Fruit fly (Drosophila melanogaster): Measurements from ENCODE around the gene sl.

sl gene

DNA sequence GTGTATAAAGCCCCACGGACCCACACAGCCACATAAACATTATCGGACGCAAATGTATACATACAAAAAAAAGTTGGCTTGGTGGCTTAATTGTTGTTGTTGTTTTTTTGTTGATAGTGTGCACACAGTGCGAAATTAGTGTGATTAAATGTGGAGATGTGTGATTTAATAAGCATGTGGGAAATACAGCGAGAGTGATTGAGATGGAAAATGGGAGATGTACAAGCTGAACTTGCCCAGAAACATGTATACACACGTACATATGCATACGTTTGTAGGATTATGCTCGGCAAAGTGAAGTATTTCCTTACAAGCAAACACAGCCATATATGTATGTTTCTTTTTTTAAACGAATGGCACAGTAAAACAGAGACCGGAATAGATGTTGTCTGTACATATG, 23.4 kb downstream of the sl start (continued):
- TF ChIP-seq ham (GFP tag; IDR thresholded peaks at IDR 0.05): no peak
- TF ChIP-seq HLH4C (GFP tag; IDR thresholded peaks at IDR 0.05; ENCODE audit: partially characterized antibody): no peak
- TF ChIP-seq wek (GFP tag; optimal IDR thresholded peaks at IDR 0.05): no peak
- no peak for TF ChIP-seq Fer3 (tag; optimal IDR thresholded peaks at IDR 0.05)
- no peak for TF ChIP-seq CG32532 (GFP tag; IDR thresholded peaks at IDR 0.05)
- TF ChIP-seq NFAT (GFP tag; IDR thresholded peaks at IDR 0.05): no peak
- TF ChIP-seq zen2 (GFP tag; IDR thresholded peaks at IDR 0.05; ENCODE audit: partially characterized antibody): no peak
- TF ChIP-seq CG30020 (tag; optimal IDR thresholded peaks at IDR 0.05): peak; percentile 41
- no peak for TF ChIP-seq CG15479 (GFP tag; optimal IDR thresholded peaks at IDR 0.05)
- no peak for TF ChIP-seq mirr (GFP tag; optimal IDR thresholded peaks at IDR 0.05)
- no peak for TF ChIP-seq insv (GFP tag; optimal IDR thresholded peaks at IDR 0.05)
- no peak for TF ChIP-seq cg (GFP tag; optimal IDR thresholded peaks at IDR 0.05)
- TF ChIP-seq nom (GFP tag; optimal IDR thresholded peaks at IDR 0.05): peak; percentile 52
- no peak for TF ChIP-seq sisA (GFP tag; IDR thresholded peaks at IDR 0.05)
- no peak for TF ChIP-seq lab (GFP tag; optimal IDR thresholded peaks at IDR 0.05)
- no peak for TF ChIP-seq Nf-YB (GFP tag; optimal IDR thresholded peaks at IDR 0.05)
- peak; percentile 67 for TF ChIP-seq Drgx (GFP tag; IDR thresholded peaks at IDR 0.05)
- no peak for TF ChIP-seq nau (GFP tag; optimal IDR thresholded peaks at IDR 0.05)
- no peak for TF ChIP-seq CG12942 (GFP tag; optimal IDR thresholded peaks at IDR 0.05)
- no peak for TF ChIP-seq lola (GFP tag; optimal IDR thresholded peaks at IDR 0.05)
- no peak for TF ChIP-seq CG10543 (GFP tag; optimal IDR thresholded peaks at IDR 0.05)
- no peak for TF ChIP-seq psq (GFP tag; optimal IDR thresholded peaks at IDR 0.05)
- no peak for TF ChIP-seq CG7963 (GFP tag; IDR thresholded peaks at IDR 0.05; ENCODE audit: partially characterized antibody)
- TF ChIP-seq D19B (GFP tag; optimal IDR thresholded peaks at IDR 0.05): no peak
- TF ChIP-seq klu (GFP tag; IDR thresholded peaks at IDR 0.05): no peak
- TF ChIP-seq az2 (GFP tag; optimal IDR thresholded peaks at IDR 0.05): no peak
- no peak for TF ChIP-seq zfh2 (GFP tag; optimal IDR thresholded peaks at IDR 0.05)

DNA sequence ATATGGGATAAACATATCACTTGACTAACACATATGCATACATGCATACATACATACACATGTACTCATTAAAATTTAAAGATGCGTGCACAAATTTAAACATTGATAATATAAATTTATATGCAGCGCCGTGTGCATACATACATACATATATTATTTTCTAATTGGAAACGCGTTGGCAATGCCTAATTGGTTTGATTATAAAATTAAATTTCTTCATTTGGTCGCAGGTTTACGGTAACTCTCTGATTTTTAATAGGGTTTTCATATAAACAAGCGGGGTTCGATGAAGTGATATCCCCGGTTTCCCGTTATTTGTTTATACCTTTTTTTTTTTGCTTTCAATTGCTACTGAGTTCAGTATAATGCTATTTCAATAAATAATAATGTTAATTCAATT, 23.9 kb downstream of the sl start:
- no peak for TF ChIP-seq CG10654 (GFP tag; optimal IDR thresholded peaks at IDR 0.05)
- TF ChIP-seq CG11247 (GFP tag; IDR thresholded peaks at IDR 0.05): no peak
- TF ChIP-seq her (GFP tag; optimal IDR thresholded peaks at IDR 0.05): no peak
- peak; percentile 39; the same call in 1 of the 2 replicates for TF ChIP-seq vvl (GFP tag; IDR thresholded peaks at IDR 0.05)
- no peak for TF ChIP-seq onecut (GFP tag; IDR thresholded peaks at IDR 0.05)
- no peak for TF ChIP-seq CG1233 (GFP tag; optimal IDR thresholded peaks at IDR 0.05)
- TF ChIP-seq Elba2 (GFP tag; optimal IDR thresholded peaks at IDR 0.05): peak; percentile 53
- TF ChIP-seq insv (GFP tag; optimal IDR thresholded peaks at IDR 0.05): peak in 1 of 2 experiments; percentile 40
- TF ChIP-seq Doc3 (GFP tag; IDR thresholded peaks at IDR 0.05; ENCODE audit: partially characterized antibody): no peak
- TF ChIP-seq Nf-YB (GFP tag; optimal IDR thresholded peaks at IDR 0.05): no peak
- no peak for TF ChIP-seq aop (GFP tag; IDR thresholded peaks at IDR 0.05)
- no peak for TF ChIP-seq lov (optimal IDR thresholded peaks at IDR 0.05)
- no peak for TF ChIP-seq lov (GFP tag; IDR thresholded peaks at IDR 0.05)
- no peak for TF ChIP-seq ranshi (GFP tag; IDR thresholded peaks at IDR 0.05)
- no peak for TF ChIP-seq unc-4 (GFP tag; IDR thresholded peaks at IDR 0.05; ENCODE audit: partially characterized antibody)

Measured in whole organism, embryonic.